Fruit fly (Drosophila melanogaster): Measurements from ENCODE around the gene CG10616.

Gene CG10616

dm6 chr3L:12495312-12495725, 23.8 kb downstream of the CG10616 start (continued):
- no peak for TF ChIP-seq salm (tag; optimal IDR thresholded peaks at IDR 0.05)
- no peak for TF ChIP-seq dimm (GFP tag; IDR thresholded peaks at IDR 0.05)
- TF ChIP-seq Poxn (GFP tag; IDR thresholded peaks at IDR 0.05) = no peak
- TF ChIP-seq CG10959 (GFP tag; IDR thresholded peaks at IDR 0.05) = no peak
- TF ChIP-seq kni (GFP tag; optimal IDR thresholded peaks at IDR 0.05) = no peak
- no peak for TF ChIP-seq kah (GFP tag; optimal IDR thresholded peaks at IDR 0.05)
- peak in 1 of 3 experiments; percentile 42 for TF ChIP-seq lola (GFP tag; optimal IDR thresholded peaks at IDR 0.05)
- TF ChIP-seq Ada2b (GFP tag; IDR thresholded peaks at IDR 0.05) = no peak
- no peak for TF ChIP-seq tup (GFP tag; optimal IDR thresholded peaks at IDR 0.05)
- no peak for TF ChIP-seq grn (GFP tag; optimal IDR thresholded peaks at IDR 0.05)
- TF ChIP-seq crc (GFP tag; optimal IDR thresholded peaks at IDR 0.05) = no peak
- TF ChIP-seq Dfd (GFP tag; optimal IDR thresholded peaks at IDR 0.05) = no peak
- TF ChIP-seq CG12155 (GFP tag; optimal IDR thresholded peaks at IDR 0.05) = no peak
- peak; percentile 24 for TF ChIP-seq CG14710 (tag; optimal IDR thresholded peaks at IDR 0.05)
- TF ChIP-seq CG4424 (GFP tag; optimal IDR thresholded peaks at IDR 0.05) = no peak
- no peak for TF ChIP-seq CG4854 (GFP tag; optimal IDR thresholded peaks at IDR 0.05)
- peak; percentile 49 for TF ChIP-seq CG15269 (tag; optimal IDR thresholded peaks at IDR 0.05)
- no peak for TF ChIP-seq CG43689 (GFP tag; IDR thresholded peaks at IDR 0.05)
- no peak for TF ChIP-seq pan (optimal IDR thresholded peaks at IDR 0.05)
- TF ChIP-seq pan (GFP tag; optimal IDR thresholded peaks at IDR 0.05 in 1 of 2, IDR thresholded peaks at IDR 0.05 in 1 of 2) = peak in 1 of 2 experiments; percentile 22
- TF ChIP-seq ATbp (GFP tag; optimal IDR thresholded peaks at IDR 0.05) = peak; percentile 24
- no peak for TF ChIP-seq al (GFP tag; IDR thresholded peaks at IDR 0.05)
- TF ChIP-seq CG9437 (GFP tag; optimal IDR thresholded peaks at IDR 0.05) = peak; percentile 39
- TF ChIP-seq gce (GFP tag; IDR thresholded peaks at IDR 0.05) = no peak
- no peak for TF ChIP-seq Kr (GFP tag; optimal IDR thresholded peaks at IDR 0.05)
- TF ChIP-seq chif (GFP tag; optimal IDR thresholded peaks at IDR 0.05) = peak in 1 of 2 experiments; percentile 12
- no peak for TF ChIP-seq zfh1 (GFP tag; IDR thresholded peaks at IDR 0.05)
- no peak for TF ChIP-seq CG33213 (GFP tag; optimal IDR thresholded peaks at IDR 0.05)
- TF ChIP-seq onecut (GFP tag; IDR thresholded peaks at IDR 0.05) = peak; percentile 39
- no peak for TF ChIP-seq CG17568 (GFP tag; optimal IDR thresholded peaks at IDR 0.05)
- TF ChIP-seq CG14965 (GFP tag; optimal IDR thresholded peaks at IDR 0.05; ENCODE audit: borderline replicate concordance) = no peak
- TF ChIP-seq ap (GFP tag; IDR thresholded peaks at IDR 0.05) = no peak
- TF ChIP-seq pzg (GFP tag; optimal IDR thresholded peaks at IDR 0.05) = no peak
- TF ChIP-seq wor (GFP tag; IDR thresholded peaks at IDR 0.05) = no peak
- 0 out of 3 replicates have a peak, but pooled peaks have one; percentile 29 for TF ChIP-seq Mrtf (GFP tag; IDR thresholded peaks at IDR 0.05)
- no peak for TF ChIP-seq Abd-B (GFP tag; optimal IDR thresholded peaks at IDR 0.05)
- no peak for TF ChIP-seq CG17612 (GFP tag; IDR thresholded peaks at IDR 0.05)
- TF ChIP-seq schlank (tag; optimal IDR thresholded peaks at IDR 0.05) = no peak
- no peak for TF ChIP-seq CG18011 (GFP tag; optimal IDR thresholded peaks at IDR 0.05)
- TF ChIP-seq CG13296 (GFP tag; optimal IDR thresholded peaks at IDR 0.05) = peak; percentile 51
- no peak for TF ChIP-seq gcm2 (GFP tag; optimal IDR thresholded peaks at IDR 0.05)
- no peak for TF ChIP-seq CG15601 (tag; optimal IDR thresholded peaks at IDR 0.05)
- peak; percentile 32 for TF ChIP-seq unpg (GFP tag; optimal IDR thresholded peaks at IDR 0.05)
- TF ChIP-seq croc (GFP tag; conservative IDR thresholded peaks at IDR 0.05) = no peak
- TF ChIP-seq CG12769 (tag; optimal IDR thresholded peaks at IDR 0.05) = peak; percentile 27
- TF ChIP-seq Opbp (GFP tag; IDR thresholded peaks at IDR 0.05; ENCODE audit: partially characterized antibody) = no peak
- peak; percentile 33 for TF ChIP-seq Hsf (GFP tag; optimal IDR thresholded peaks at IDR 0.05)
- no peak for TF ChIP-seq ara (GFP tag; IDR thresholded peaks at IDR 0.05)
- no peak for TF ChIP-seq CG2889 (GFP tag; IDR thresholded peaks at IDR 0.05)
- TF ChIP-seq CG8388 (GFP tag; optimal IDR thresholded peaks at IDR 0.05) = peak; percentile 48
- TF ChIP-seq Dp (GFP tag; optimal IDR thresholded peaks at IDR 0.05) = no peak
- TF ChIP-seq jing (GFP tag; optimal IDR thresholded peaks at IDR 0.05) = no peak
